Worm (Caenorhabditis elegans): Measurements from ENCODE around the gene ZK1320.13.

DNA sequence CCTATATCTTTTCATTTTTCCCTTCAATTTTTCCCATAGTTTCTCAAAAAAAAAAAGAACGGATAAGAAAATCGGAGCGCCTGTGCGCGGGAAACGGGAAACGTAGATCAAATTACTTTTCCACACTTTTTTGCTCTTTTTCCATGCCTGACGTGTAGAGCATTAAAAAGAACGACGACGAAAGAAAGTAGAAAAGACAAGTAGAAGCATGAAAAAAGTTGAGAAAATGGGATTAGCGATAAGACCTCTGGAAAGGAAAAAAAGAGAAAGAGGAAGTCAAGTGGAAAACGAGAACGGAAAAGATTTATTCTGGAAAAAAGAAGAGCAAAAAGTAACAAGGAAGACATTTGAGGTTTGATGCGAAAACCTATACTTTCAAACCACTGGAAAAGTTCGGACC lies 47.9 kb downstream of the ZK1320.13 start:
- TF ChIP-seq nhr-6 (tag; optimal IDR thresholded peaks at IDR 0.05) (no peak), nhr-25 (tag; optimal IDR thresholded peaks at IDR 0.05; ENCODE audit: borderline replicate concordance, insufficient read depth) (no peak), nhr-28 (tag; optimal IDR thresholded peaks at IDR 0.05) (no peak), ceh-32 (tag; optimal IDR thresholded peaks at IDR 0.05; ENCODE audit: poor library complexity) (no peak), mep-1 (tag; optimal IDR thresholded peaks at IDR 0.05) (no peak)
